Worm (Caenorhabditis elegans) whole organism, young adult: ENCODE results near the gene Y53C12A.6.

Experiments
- Y79H2A.3 ChIP-seq: fragments of 200-800 bp; sonication (Bioruptor generic); conservative IDR thresholded peaks from 2 replicates; pipeline ENCODE4 v1.3.6; 2022; ENCODE audit warnings: missing genetic modification reagents, missing genetic modification characterization, missing compliant biosample characterization
- hmg-1.2 ChIP-seq: fragments of 200-800 bp; sonication (Bioruptor generic); IDR thresholded peaks from 2 replicates; pipeline ENCODE4 v1.3.6; 2022; ENCODE audit warnings: missing genetic modification reagents, missing genetic modification characterization, missing compliant biosample characterization
- unc-62 ChIP-seq: fragments of 150-350 bp; optimal IDR thresholded peaks from 2 replicates; lab custom pipeline; 2014; ENCODE audit warnings: missing biosample characterization, missing genetic modification reagents, missing genetic modification characterization
- ztf-18 ChIP-seq: sonication (generic microtip); optimal IDR thresholded peaks from 2 replicates; lab custom pipeline; 2016; ENCODE audit warnings: missing genotype, mild to moderate bottlenecking, missing genetic modification characterization, missing compliant biosample characterization

- peak; percentile 97 for TF ChIP-seq unc-62 (GFP tag; lab: Kevin White, UChicago)
- TF ChIP-seq ztf-18 (tag; lab: Kevin White, UChicago): no peak
- TF ChIP-seq Y79H2A.3 (GFP tag; lab: Robert Waterston, UW): no peak
- TF ChIP-seq hmg-1.2 (GFP tag; lab: Robert Waterston, UW): no peak
Observed at ce11 chrII:9741400-9741799, 23.6 kb upstream of the Y53C12A.6 start.
